Fruit fly (Drosophila melanogaster) ovary, adult (tissue): ENCODE measurements around the gene da.

Experiments used
- CG17801 ChIP-seq: fragments of 200-800 bp; optimal IDR thresholded peaks from 2 replicates; lab custom pipeline; 2019; ENCODE audit warnings: missing biosample characterization, mild to moderate bottlenecking, missing genetic modification characterization, moderate library complexity; ENCODE audit not compliant: partially characterized antibody

da gene

DNA sequence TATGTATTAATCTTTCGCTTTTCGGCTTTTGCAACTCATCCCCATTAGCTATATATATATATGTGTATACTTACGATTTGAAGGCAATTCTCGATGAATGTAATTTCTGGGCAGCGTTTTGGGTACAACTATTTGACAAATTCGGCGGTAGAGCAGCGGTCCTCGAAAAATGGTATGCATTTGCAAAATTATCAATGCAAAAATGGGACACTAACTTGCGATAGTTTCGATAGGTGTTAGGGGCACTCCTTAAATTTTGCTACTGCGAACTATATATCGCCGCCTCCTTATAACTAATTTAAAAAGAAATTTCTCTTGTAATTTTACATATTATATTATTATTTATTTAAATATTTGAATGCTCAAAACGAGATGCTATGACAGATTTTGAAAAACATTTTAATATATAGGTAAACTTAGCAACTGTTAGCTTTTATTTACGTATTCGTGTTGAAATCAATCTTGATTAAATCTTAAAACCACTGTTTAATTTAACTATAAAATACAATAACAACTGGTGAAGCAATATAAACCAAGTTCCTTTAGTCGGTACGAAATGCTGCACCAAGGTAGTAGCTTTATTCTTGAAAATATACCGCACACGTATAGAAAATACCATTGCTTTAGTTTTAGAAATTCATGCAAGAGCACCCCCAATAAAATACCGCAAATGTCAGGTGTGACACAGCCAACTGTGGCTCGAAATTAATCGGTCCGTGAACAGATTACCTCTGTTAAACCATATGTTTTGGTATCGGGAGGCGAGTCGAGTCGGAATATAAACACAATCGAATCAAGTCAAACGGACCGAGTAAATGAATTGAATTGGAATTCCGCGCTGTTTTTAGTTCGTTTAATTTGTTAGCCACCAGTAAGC, 25.6 kb downstream of the da start, which contains the start of the genes CG5355 and Klp31E:
Gene CG5355, minus strand, starts transcription at position 213 of the 877 bp plus-strand sequence.
Gene Klp31E, plus strand, starts transcription at position 767 of the 877 bp plus-strand sequence.
- TF ChIP-seq CG17801: no peak

DNA sequence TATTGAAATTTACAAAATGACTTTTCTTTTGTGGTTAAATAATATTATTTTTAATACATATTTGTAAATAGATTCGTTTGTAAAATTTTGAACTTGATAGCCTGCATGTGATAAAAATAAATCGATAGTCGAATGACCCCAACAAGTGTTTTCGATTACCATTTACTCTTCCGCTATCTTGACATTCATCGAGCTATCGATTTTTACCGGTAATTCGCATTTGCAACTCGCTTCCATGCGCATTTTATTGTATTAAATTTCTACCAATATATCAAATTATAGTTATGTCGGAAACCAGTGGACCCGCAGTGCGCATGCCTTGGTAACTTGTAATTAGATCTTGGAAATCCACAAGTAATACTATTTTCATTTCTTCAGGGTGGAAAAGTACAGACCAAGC, 31.1 kb downstream of the da start, which contains the start of gene RfC3:
Gene RfC3, plus strand, starts transcription at position 210 of the 400 bp plus-strand sequence.
- TF ChIP-seq CG17801: no peak

- TF ChIP-seq CG17801: no peak
Measured at dm6 chr2L:10422643-10423606, 35.0 kb downstream of the da start, which contains the start of the genes pie and Wdfy2. Gene pie, minus strand, starts transcription at chr2L:10422780. Gene Wdfy2, plus strand, starts transcription at chr2L:10423291.

DNA sequence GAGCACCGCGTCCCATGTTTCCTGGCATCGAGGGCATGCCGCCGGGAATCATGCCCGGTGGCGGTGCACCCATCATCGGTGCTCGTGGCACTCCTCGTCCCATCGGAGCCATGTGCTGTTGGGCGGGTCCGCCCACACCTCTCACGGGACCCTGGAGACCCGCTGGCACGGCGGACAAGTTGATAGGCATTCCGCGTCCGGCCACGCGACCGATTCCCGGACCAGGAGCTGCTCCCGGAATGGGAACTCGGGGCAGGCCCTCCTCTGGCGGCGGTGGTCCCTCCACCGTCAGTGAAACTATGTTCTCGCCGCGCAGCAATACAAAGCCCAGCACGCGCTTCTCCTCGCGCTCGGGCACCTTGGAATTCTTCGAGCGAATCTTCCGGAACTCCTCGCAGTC, 37.7 kb downstream of the da start:
- no peak for TF ChIP-seq CG17801

dm6 chr2L:10426534-10427048, 38.7 kb downstream of the da start, which contains the start of the genes SmB and KdelR:
Gene SmB, minus strand, starts transcription at chr2L:10426627.
Gene KdelR, plus strand, starts transcription at chr2L:10426887.
- peak; percentile 79 for TF ChIP-seq CG17801

dm6 chr2L:10428528-10428927, 40.6 kb downstream of the da start, which contains the start of gene CG5188:
Gene CG5188, plus strand, starts transcription at chr2L:10428829.
- peak; percentile 17 for TF ChIP-seq CG17801

- peak; percentile 46 for TF ChIP-seq CG17801
Measured at dm6 chr2L:10430802-10431476, 43.0 kb downstream of the da start, which contains the start of the genes Bug22 and TfIIB. Gene Bug22, minus strand, starts transcription at chr2L:10430918. Gene TfIIB, plus strand, starts transcription at chr2L:10431338.

DNA sequence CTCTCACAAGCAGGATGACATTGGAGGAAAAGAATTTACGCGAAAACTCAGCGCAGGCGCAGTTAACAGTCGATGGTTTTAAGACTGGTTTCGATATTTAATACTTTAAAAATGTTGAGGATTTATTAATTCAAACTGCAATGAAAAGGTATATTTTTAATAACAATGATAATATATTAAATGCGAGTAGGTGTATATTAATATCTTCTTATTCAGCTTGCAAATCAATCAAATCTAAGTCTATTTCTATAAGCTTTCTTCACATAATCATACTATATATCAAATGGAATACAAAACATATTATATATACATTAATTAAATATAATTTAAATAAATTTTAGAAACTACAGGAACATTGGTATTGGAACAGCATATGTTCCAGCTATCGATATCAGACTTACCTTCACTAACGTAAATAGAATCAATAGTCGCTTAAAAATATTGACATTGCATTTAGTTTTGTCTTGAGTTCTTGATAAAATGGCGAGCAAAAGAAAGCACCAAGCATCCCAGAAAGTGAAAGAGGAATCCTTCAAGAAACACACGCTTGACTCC, 47.8 kb downstream of the da start, which contains the start of the genes TBC1D16 and holn1:
Gene TBC1D16, minus strand, starts transcription at position 51 of the 555 bp plus-strand sequence.
Gene holn1, plus strand, starts transcription at position 390 of the 555 bp plus-strand sequence.
- no peak for TF ChIP-seq CG17801

DNA sequence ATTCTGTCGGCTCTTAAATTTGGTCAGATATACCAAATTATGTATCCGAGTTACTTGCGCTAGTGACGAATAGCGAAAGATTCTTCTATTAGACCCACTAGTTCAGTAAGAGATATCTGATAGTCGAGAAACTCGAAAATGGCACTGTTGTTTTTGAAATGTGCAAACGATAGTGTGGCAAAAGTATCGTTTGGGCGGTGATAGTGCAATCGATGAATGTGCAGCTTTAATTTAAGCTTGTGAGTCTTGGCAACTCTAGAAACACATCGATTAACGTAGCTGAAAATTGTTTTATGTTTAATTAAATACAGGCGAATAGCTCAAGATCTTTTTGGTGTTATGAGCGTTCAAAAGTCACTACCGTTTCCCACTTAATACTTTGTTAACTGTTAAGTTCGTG, 49.4 kb downstream of the da start, which contains the start of gene STUB1:
Gene STUB1, plus strand, starts transcription at position 232 of the 400 bp plus-strand sequence.
- TF ChIP-seq CG17801: peak; percentile 29

DNA sequence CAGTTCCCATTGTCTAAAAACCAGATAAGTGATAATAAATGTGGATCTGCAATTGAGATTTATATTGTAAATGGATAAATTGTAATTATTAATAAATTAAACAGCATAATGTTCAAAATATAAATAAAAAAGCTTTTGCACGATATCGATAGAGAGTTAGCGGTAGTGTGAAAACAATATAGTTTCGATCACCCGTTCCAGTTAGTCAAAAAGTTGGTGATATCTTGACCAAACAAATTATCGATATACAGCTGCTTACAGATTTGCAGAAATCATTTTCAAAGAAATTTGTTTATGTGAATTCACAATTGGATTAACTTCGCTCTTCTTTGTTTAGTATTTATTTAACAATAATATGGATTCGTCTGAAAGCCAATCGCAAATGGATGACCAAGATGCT, 51.3 kb downstream of the da start, which contains the start of gene Nse4:
Gene Nse4, plus strand, starts transcription at position 267 of the 400 bp plus-strand sequence.
- peak; percentile 31 for TF ChIP-seq CG17801

dm6 chr2L:10442048-10442790, 54.3 kb downstream of the da start, which contains the start of gene loh:
Gene loh, plus strand, starts transcription at chr2L:10442534.
- TF ChIP-seq CG17801: no peak
